Worm (Caenorhabditis elegans) whole organism, L4 larva: ENCODE measurements around the gene Y54G2A.15.

Experiments
- Y48G9A.11 ChIP-seq: fragments of 200-800 bp; sonication (Bioruptor generic); IDR thresholded peaks from 2 replicates; pipeline ENCODE4 v1.3.6; 2022; ENCODE audit warnings: missing genetic modification reagents, missing genetic modification characterization, missing compliant biosample characterization
- ZK337.2 ChIP-seq: fragments of 200-800 bp; sonication (Bioruptor generic); IDR thresholded peaks from 2 replicates; pipeline ENCODE4 v1.3.6; 2022; ENCODE audit warnings: missing genetic modification reagents, missing genetic modification characterization, missing compliant biosample characterization
- ZK546.5 ChIP-seq, 2 experiments: sonication (generic microtip); optimal IDR thresholded peaks; 2 replicates each; lab custom pipeline; 2017; ENCODE audit warnings: missing biosample characterization in 2 of 2, missing genetic modification characterization in 2 of 2
- aly-2 ChIP-seq: sonication (generic microtip); optimal IDR thresholded peaks from 2 replicates; lab custom pipeline; 2018; ENCODE audit warnings: missing biosample characterization, missing genetic modification characterization
- ama-1 ChIP-seq: fragments of 150-350 bp; optimal IDR thresholded peaks from 2 replicates; lab custom pipeline; 2014; ENCODE audit warnings: inconsistent platforms, mixed read lengths
- ceh-44 ChIP-seq: fragments of 200-800 bp; sonication (Bioruptor generic); IDR thresholded peaks from 2 replicates; pipeline ENCODE4 v1.3.6; 2022; ENCODE audit warnings: missing genetic modification reagents, missing genetic modification characterization, missing compliant biosample characterization
- cey-2 ChIP-seq: sonication (generic microtip); optimal IDR thresholded peaks from 3 replicates; lab custom pipeline; 2017; ENCODE audit warnings: missing genetic modification characterization, mild to moderate bottlenecking, missing compliant biosample characterization, antibody characterized with exemption, borderline replicate concordance; ENCODE audit not compliant: insufficient read depth
- daf-16 ChIP-seq, 3 experiments: sonication (generic microtip); optimal IDR thresholded peaks; 2 replicates each; lab custom pipeline; 2016 to 2017; ENCODE audit warnings: missing genetic modification characterization in 3 of 3, missing genetic modification reagents in 3 of 3, mild to moderate bottlenecking in 2 of 3, missing compliant biosample characterization in 2 of 3, missing biosample characterization in 1 of 3, moderate library complexity in 1 of 3
- dmd-9 ChIP-seq: fragments of 200-800 bp; sonication (Bioruptor generic); IDR thresholded peaks from 2 replicates; pipeline ENCODE4 v1.3.6; 2022; ENCODE audit warnings: missing genetic modification reagents, missing genetic modification characterization, missing compliant biosample characterization
- egl-43 ChIP-seq: fragments of 200-800 bp; sonication (Bioruptor generic); IDR thresholded peaks from 2 replicates; pipeline ENCODE4 v1.3.6; 2022; ENCODE audit warnings: missing genetic modification reagents, missing genetic modification characterization, missing compliant biosample characterization
- hif-1 ChIP-seq, 2 experiments: sonication (generic microtip); optimal IDR thresholded peaks; 2 replicates each; lab custom pipeline; 2016 to 2017; ENCODE audit warnings: missing compliant biosample characterization in 2 of 2, missing genetic modification characterization in 2 of 2, missing genetic modification reagents in 2 of 2, missing genotype in 2 of 2, mild to moderate bottlenecking in 1 of 2
- hlh-11 ChIP-seq: fragments of 200-800 bp; sonication (Bioruptor generic); optimal IDR thresholded peaks from 2 replicates; lab custom pipeline; 2018; ENCODE audit warnings: mild to moderate bottlenecking, missing genetic modification characterization, missing compliant biosample characterization
- hmg-1.1 ChIP-seq: fragments of 200-800 bp; sonication (Bioruptor generic); IDR thresholded peaks from 2 replicates; pipeline ENCODE4 v1.3.6; 2022; ENCODE audit warnings: missing genetic modification reagents, missing genetic modification characterization, missing compliant biosample characterization
- jun-1 ChIP-seq: fragments of 150-350 bp; optimal IDR thresholded peaks from 2 replicates; lab custom pipeline; 2014; ENCODE audit warnings: missing biosample characterization, missing genetic modification reagents, missing genetic modification characterization
- lin-1 ChIP-seq: fragments of 200-800 bp; sonication (Bioruptor generic); IDR thresholded peaks from 2 replicates; pipeline ENCODE4 v1.3.6; 2022; ENCODE audit warnings: missing genetic modification reagents, missing genetic modification characterization, missing compliant biosample characterization
- lin-15B ChIP-seq: fragments of 150-350 bp; sonication (generic microtip); optimal IDR thresholded peaks from 3 replicates; lab custom pipeline; 2014; ENCODE audit warnings: missing biosample characterization, missing genetic modification characterization
- lsy-2 ChIP-seq, 2 experiments: fragments of 150-350 bp in 1 of 2; sonication (generic microtip) in 1 of 2; optimal IDR thresholded peaks; 2 replicates each; lab custom pipeline; 2014 to 2017; ENCODE audit warnings: missing biosample characterization in 2 of 2, missing genetic modification characterization in 2 of 2
- mep-1 ChIP-seq: fragments of 150-350 bp; sonication (generic microtip); optimal IDR thresholded peaks from 3 replicates; lab custom pipeline; 2014; ENCODE audit warnings: missing biosample characterization, missing genetic modification characterization
- nhr-10 ChIP-seq: fragments of 150-350 bp; optimal IDR thresholded peaks from 2 replicates; lab custom pipeline; 2014; ENCODE audit warnings: missing biosample characterization, missing genetic modification characterization
- nhr-11 ChIP-seq: fragments of 150-350 bp; optimal IDR thresholded peaks from 2 replicates; lab custom pipeline; 2014; ENCODE audit warnings: missing biosample characterization, missing genetic modification characterization
- nhr-41 ChIP-seq: fragments of 200-800 bp; sonication (Bioruptor generic); IDR thresholded peaks from 2 replicates; pipeline ENCODE4 v1.3.6; 2022; ENCODE audit warnings: missing genetic modification reagents, missing genetic modification characterization, missing compliant biosample characterization
- nhr-6 ChIP-seq: fragments of 150-350 bp; optimal IDR thresholded peaks from 2 replicates; lab custom pipeline; 2014; ENCODE audit warnings: missing biosample characterization, missing genetic modification characterization
- pha-4 ChIP-seq, 2 experiments: fragments of 150-350 bp in 1 of 2; fragments of 200-800 bp in 1 of 2; sonication (Bioruptor generic) in 1 of 2; IDR thresholded peaks in 1 of 2; optimal IDR thresholded peaks in 1 of 2; 2 replicates each; pipeline versions ENCODE4 v1.3.6 to Lab custom; 2014 to 2022; ENCODE audit warnings: missing genetic modification characterization in 2 of 2, missing genetic modification reagents in 2 of 2, missing biosample characterization in 1 of 2, missing compliant biosample characterization in 1 of 2
- php-3 ChIP-seq: fragments of 200-800 bp; sonication (Bioruptor generic); IDR thresholded peaks from 2 replicates; pipeline ENCODE4 v1.3.6; 2022; ENCODE audit warnings: missing genetic modification reagents, missing genetic modification characterization, missing compliant biosample characterization
- set-16 ChIP-seq: fragments of 200-800 bp; sonication (Bioruptor generic); IDR thresholded peaks from 2 replicates; pipeline ENCODE4 v1.3.6; 2022; ENCODE audit warnings: missing genetic modification reagents, missing genetic modification characterization, missing compliant biosample characterization
- snpc-1.2 ChIP-seq: fragments of 200-800 bp; sonication (Bioruptor generic); IDR thresholded peaks from 2 replicates; pipeline ENCODE4 v1.3.6; 2022; ENCODE audit warnings: missing genetic modification reagents, missing genetic modification characterization, missing compliant biosample characterization
- tag-97 ChIP-seq: fragments of 200-800 bp; sonication (Bioruptor generic); IDR thresholded peaks from 2 replicates; pipeline ENCODE4 v1.3.6; 2022; ENCODE audit warnings: missing genetic modification characterization, missing compliant biosample characterization
- unc-39 ChIP-seq: sonication (generic microtip); optimal IDR thresholded peaks from 2 replicates; lab custom pipeline; 2017; ENCODE audit warnings: missing biosample characterization, missing genetic modification characterization
- unc-62 ChIP-seq, 3 experiments: fragments of 150-350 bp in 1 of 3; sonication (generic microtip); optimal IDR thresholded peaks in 2 of 3; peaks in 1 of 3; 1 replicate in 1 of 3; 2 replicates in 2 of 3; lab custom pipeline; 2014 to 2017; ENCODE audit warnings: missing biosample characterization in 3 of 3, missing genetic modification characterization in 3 of 3, missing genetic modification reagents in 3 of 3, missing genotype in 1 of 3
- zfp-3 ChIP-seq: fragments of 200-800 bp; sonication (Bioruptor generic); conservative IDR thresholded peaks from 2 replicates; pipeline ENCODE4 v1.3.6; 2022; ENCODE audit warnings: missing genetic modification reagents, missing genetic modification characterization, missing compliant biosample characterization

Y54G2A.15 gene

ce11 chrIV:2890401-2890952, 46.7 kb upstream of the Y54G2A.15 start, which contains the start of the genes nprt-1 and dib-1 (continued):
- TF ChIP-seq lsy-2 (tag; optimal IDR thresholded peaks at IDR 0.05; lab: Kevin White, UChicago) (peak in 1 of 2 experiments; percentile 72), hlh-11 (tag; lab: Kevin White, UChicago) (no peak), pha-4 (GFP tag; IDR thresholded peaks at IDR 0.05; lab: Robert Waterston, UW) (no peak), pha-4 (tag; optimal IDR thresholded peaks at IDR 0.05; lab: Kevin White, UChicago) (no peak), ama-1 (lab: Kevin White, UChicago) (peak; percentile 20), Y48G9A.11 (GFP tag; lab: Robert Waterston, UW) (0 out of 2 replicates have a peak, but pooled peaks have one; percentile 28), ZK337.2 (GFP tag; lab: Robert Waterston, UW) (no peak), jun-1 (tag; lab: Kevin White, UChicago) (no peak), snpc-1.2 (no peak), ceh-44 (GFP tag; lab: Robert Waterston, UW) (no peak), mep-1 (peak; percentile 24), dmd-9 (GFP tag; lab: Robert Waterston, UW) (no peak), unc-62 (GFP tag; optimal IDR thresholded peaks at IDR 0.05 in 1 of 2; lab: Kevin White, UChicago) (no peak), unc-62 (tag; optimal IDR thresholded peaks at IDR 0.05; lab: Kevin White, UChicago) (no peak), nhr-41 (GFP tag; lab: Robert Waterston, UW) (no peak), ZK546.5 (tag; optimal IDR thresholded peaks at IDR 0.05; lab: Kevin White, UChicago) (no peak)

ce11 chrIV:2888496-2889101, 44.8 kb upstream of the Y54G2A.15 start:
- no peak for TF ChIP-seq unc-39
- TF ChIP-seq daf-16 (GFP tag; optimal IDR thresholded peaks at IDR 0.05; lab: Kevin White, UChicago), result no peak
- TF ChIP-seq daf-16 (tag; optimal IDR thresholded peaks at IDR 0.05; lab: Kevin White, UChicago), result no peak
- no peak for TF ChIP-seq hif-1 (tag; optimal IDR thresholded peaks at IDR 0.05; lab: Kevin White, UChicago)
- TF ChIP-seq php-3, result 0 out of 2 replicates have a peak, but pooled peaks have one; percentile 18
- peak; percentile 94 for TF ChIP-seq set-16 (GFP tag; lab: Robert Waterston, UW)

ce11 chrIV:2887245-2887644, 43.5 kb upstream of the Y54G2A.15 start:
- no peak for TF ChIP-seq lin-1 (GFP tag; lab: Robert Waterston, UW)
- TF ChIP-seq nhr-11, result no peak
- TF ChIP-seq set-16 (GFP tag; lab: Robert Waterston, UW), result peak; percentile 71
- 0 out of 2 replicates have a peak, but pooled peaks have one; percentile 7 for TF ChIP-seq egl-43 (GFP tag; lab: Robert Waterston, UW)

ce11 chrIV:2886655-2887054, 42.9 kb upstream of the Y54G2A.15 start, which contains the start of gene dml-1:
Gene dml-1, plus strand, starts transcription at chrIV:2886955.
- TF ChIP-seq ama-1 (lab: Kevin White, UChicago), result no peak
- no peak for TF ChIP-seq aly-2 (tag; lab: Kevin White, UChicago)
- TF ChIP-seq hmg-1.1 (GFP tag; lab: Robert Waterston, UW), result no peak
- no peak for TF ChIP-seq ZK546.5 (tag; optimal IDR thresholded peaks at IDR 0.05; lab: Kevin White, UChicago)
- no peak for TF ChIP-seq set-16 (GFP tag; lab: Robert Waterston, UW)
- TF ChIP-seq cey-2, result no peak
- no peak for TF ChIP-seq pha-4 (GFP tag; IDR thresholded peaks at IDR 0.05; lab: Robert Waterston, UW)
- no peak for TF ChIP-seq pha-4 (tag; optimal IDR thresholded peaks at IDR 0.05; lab: Kevin White, UChicago)
- no peak for TF ChIP-seq tag-97 (GFP tag; lab: Robert Waterston, UW)

- TF ChIP-seq nhr-10 (tag; lab: Kevin White, UChicago) (no peak), nhr-6 (tag; lab: Kevin White, UChicago) (no peak), zfp-3 (no peak), nhr-41 (GFP tag; lab: Robert Waterston, UW) (no peak), lin-15B (tag; lab: Kevin White, UChicago) (no peak)
Observed at ce11 chrIV:2885260-2885659, 41.5 kb upstream of the Y54G2A.15 start.
